Fruit fly (Drosophila melanogaster): Measurements from ENCODE around the gene CG13921.

DNA sequence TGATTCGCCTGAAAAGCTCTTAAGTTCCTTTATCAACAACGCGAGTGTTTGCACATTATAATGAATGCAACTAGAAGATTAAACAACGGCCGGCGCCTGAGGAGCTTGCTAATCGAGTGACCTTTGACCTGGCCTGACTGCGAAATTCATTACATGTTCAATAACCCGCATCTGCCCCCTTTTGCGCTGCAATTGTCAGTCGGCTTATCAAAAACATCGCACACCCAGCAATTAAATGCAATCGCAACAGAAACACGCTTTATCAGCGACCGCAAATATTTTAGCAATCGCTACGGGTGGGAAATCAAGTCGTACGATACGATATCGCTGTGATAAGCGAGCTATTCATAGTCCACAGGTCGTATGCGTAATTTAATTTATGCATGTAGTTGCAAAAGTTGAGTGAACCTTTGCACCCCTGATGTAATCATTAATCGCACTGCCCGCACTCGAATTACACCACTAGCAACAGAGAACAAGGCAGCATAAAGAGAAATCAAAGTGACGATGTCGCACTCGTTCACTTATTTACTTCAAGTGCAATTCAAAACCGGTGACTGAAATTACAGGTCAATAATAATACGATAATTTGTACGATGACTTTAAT is 7.1 kb upstream of the CG13921 start:
- no peak for TF ChIP-seq usp (GFP tag; optimal IDR thresholded peaks at IDR 0.05)
- no peak for TF ChIP-seq psq (optimal IDR thresholded peaks at IDR 0.05)
- TF ChIP-seq EcR (GFP tag; optimal IDR thresholded peaks at IDR 0.05) = no peak

Measured in whole organism.